Worm (Caenorhabditis elegans): ENCODE results near the gene K06A4.6.

The K06A4.6 gene

ce11 chrV:9480566-9480965, at the start of gene K06A4.6:
Gene K06A4.6, minus strand, starts transcription at chrV:9480666.
- peak; percentile 60 for TF ChIP-seq zfh-2 (GFP tag; conservative IDR thresholded peaks at IDR 0.05)
- TF ChIP-seq mel-28 (tag; optimal IDR thresholded peaks at IDR 0.05; ENCODE audit: borderline replicate concordance): no peak

ce11 chrV:9527984-9528383, 47.5 kb upstream of the K06A4.6 start:
- no peak for TF ChIP-seq ets-4 (GFP tag; optimal IDR thresholded peaks at IDR 0.05)
- TF ChIP-seq nfya-2 (GFP tag; IDR thresholded peaks at IDR 0.05): no peak
- TF ChIP-seq aptf-3 (GFP tag; IDR thresholded peaks at IDR 0.05): no peak
- no peak for TF ChIP-seq mel-28 (tag; optimal IDR thresholded peaks at IDR 0.05; ENCODE audit: borderline replicate concordance)
- TF ChIP-seq gei-17 (GFP tag; optimal IDR thresholded peaks at IDR 0.05): no peak

- TF ChIP-seq F22D6.2 (tag; optimal IDR thresholded peaks at IDR 0.05) (no peak), nhr-80 (tag; optimal IDR thresholded peaks at IDR 0.05) (peak; percentile 3)
Measured at ce11 chrV:9527337-9527736, 46.9 kb upstream of the K06A4.6 start.

- TF ChIP-seq hrde-1 (tag; optimal IDR thresholded peaks at IDR 0.05; ENCODE audit: borderline replicate concordance) (no peak), egl-44 (GFP tag; IDR thresholded peaks at IDR 0.05) (no peak), sptf-2 (GFP tag; optimal IDR thresholded peaks at IDR 0.05) (no peak), ceh-91 (GFP tag; IDR thresholded peaks at IDR 0.05) (no peak), Y95B8A.8 (GFP tag; IDR thresholded peaks at IDR 0.05) (no peak), F57A8.1 (GFP tag; optimal IDR thresholded peaks at IDR 0.05) (no peak), chd-7 (tag; optimal IDR thresholded peaks at IDR 0.05) (no peak), aptf-2 (GFP tag; conservative IDR thresholded peaks at IDR 0.05) (no peak), ceh-79 (tag; optimal IDR thresholded peaks at IDR 0.05) (no peak), lir-1 (GFP tag; conservative IDR thresholded peaks at IDR 0.05) (no peak), lin-26 (GFP tag; IDR thresholded peaks at IDR 0.05) (no peak), lsy-27 (tag; optimal IDR thresholded peaks at IDR 0.05; ENCODE audit: borderline replicate concordance, insufficient read depth) (no peak), akir-1 (GFP tag; optimal IDR thresholded peaks at IDR 0.05) (no peak), cebp-2 (GFP tag; IDR thresholded peaks at IDR 0.05) (no peak), ets-4 (GFP tag; optimal IDR thresholded peaks at IDR 0.05) (peak; percentile 37), let-526 (GFP tag; IDR thresholded peaks at IDR 0.05) (no peak), nhr-80 (tag; optimal IDR thresholded peaks at IDR 0.05) (peak; percentile 95)
Measured at ce11 chrV:9526470-9526869, 46.0 kb upstream of the K06A4.6 start, which contains the start of gene C50F4.1. Gene C50F4.1, plus strand, starts transcription at chrV:9526793.

- TF ChIP-seq Y79H2A.3 (GFP tag; conservative IDR thresholded peaks at IDR 0.05) (no peak), bed-1 (GFP tag; IDR thresholded peaks at IDR 0.05) (no peak), him-1 (tag; optimal IDR thresholded peaks at IDR 0.05) (no peak), sea-2 (GFP tag; IDR thresholded peaks at IDR 0.05) (no peak), ztf-18 (tag; optimal IDR thresholded peaks at IDR 0.05) (no peak), F10E7.11 (tag; optimal IDR thresholded peaks at IDR 0.05) (no peak), let-607 (tag; optimal IDR thresholded peaks at IDR 0.05) (no peak), lir-1 (GFP tag; conservative IDR thresholded peaks at IDR 0.05) (no peak), C06A6.2 (GFP tag; conservative IDR thresholded peaks at IDR 0.05) (no peak), dpff-1 (tag; optimal IDR thresholded peaks at IDR 0.05) (no peak), dox-1 (GFP tag; IDR thresholded peaks at IDR 0.05) (no peak), tlf-1 (GFP tag; optimal IDR thresholded peaks at IDR 0.05) (no peak), rpc-1 (optimal IDR thresholded peaks at IDR 0.05) (no peak), rpc-1 (tag; optimal IDR thresholded peaks at IDR 0.05) (no peak), athp-1 (tag; optimal IDR thresholded peaks at IDR 0.05) (no peak), lag-1 (GFP tag; IDR thresholded peaks at IDR 0.05) (no peak), nhr-120 (GFP tag; IDR thresholded peaks at IDR 0.05) (no peak), nhr-80 (tag; optimal IDR thresholded peaks at IDR 0.05) (no peak), hsf-1 (GFP tag; IDR thresholded peaks at IDR 0.05) (no peak), lsy-27 (tag; optimal IDR thresholded peaks at IDR 0.05; ENCODE audit: borderline replicate concordance, insufficient read depth) (no peak), mxl-1 (tag; optimal IDR thresholded peaks at IDR 0.05) (no peak)
Measured at ce11 chrV:9524099-9524498, 43.6 kb upstream of the K06A4.6 start, which contains the start of gene C50F4.9. Gene C50F4.9, minus strand, starts transcription at chrV:9524199.

All from whole organism, young adult.